Worm (Caenorhabditis elegans): Measurements from ENCODE around the gene ZK105.6.
A peak's percentile ranks its signal among the peaks of the same experiment; 100 is the strongest.

ZK105.6 gene

DNA sequence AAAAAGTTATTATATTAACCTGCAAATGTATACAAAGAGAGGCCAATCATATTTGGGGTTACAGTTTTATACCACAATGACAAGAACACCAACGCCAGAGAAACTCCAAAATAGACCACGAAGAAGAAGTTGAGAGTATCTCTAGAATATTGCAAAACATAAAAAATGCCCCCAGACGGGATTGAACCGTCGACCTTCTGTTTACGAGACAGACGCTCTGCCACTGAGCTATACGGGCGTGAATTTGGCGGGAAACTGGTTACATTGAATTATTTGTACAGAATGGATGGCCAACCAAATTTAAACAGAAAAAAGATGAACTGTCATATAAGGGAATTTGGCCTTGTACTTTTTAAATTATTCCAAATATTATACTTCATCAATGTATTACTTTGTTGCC is 6.6 kb upstream of the ZK105.6 start:
- TF ChIP-seq ceh-43 (GFP tag; optimal IDR thresholded peaks at IDR 0.05), result no peak
- no peak for TF ChIP-seq ces-1 (GFP tag; optimal IDR thresholded peaks at IDR 0.05)
- no peak for TF ChIP-seq cnd-1 (tag; optimal IDR thresholded peaks at IDR 0.05)
- TF ChIP-seq drap-1 (GFP tag; optimal IDR thresholded peaks at IDR 0.05), result peak; percentile 5
- no peak for TF ChIP-seq elt-3 (tag; optimal IDR thresholded peaks at IDR 0.05)
- TF ChIP-seq mab-5 (tag; optimal IDR thresholded peaks at IDR 0.05), result no peak
- peak; percentile 39 for TF ChIP-seq mls-2 (tag; optimal IDR thresholded peaks at IDR 0.05)
- no peak for TF ChIP-seq ceh-39 (tag; optimal IDR thresholded peaks at IDR 0.05)
- TF ChIP-seq sptf-1 (tag; optimal IDR thresholded peaks at IDR 0.05), result peak; percentile 34
- no peak for TF ChIP-seq blmp-1 (tag; optimal IDR thresholded peaks at IDR 0.05)
- TF ChIP-seq snpc-4 (tag; optimal IDR thresholded peaks at IDR 0.05), result no peak
- no peak for TF ChIP-seq unc-39 (tag; optimal IDR thresholded peaks at IDR 0.05)
- no peak for TF ChIP-seq pha-4 (tag; optimal IDR thresholded peaks at IDR 0.05)
- TF ChIP-seq ztf-11 (tag; optimal IDR thresholded peaks at IDR 0.05), result no peak
- TF ChIP-seq tbx-8 (GFP tag; optimal IDR thresholded peaks at IDR 0.05), result no peak
- no peak for TF ChIP-seq unc-120 (tag; optimal IDR thresholded peaks at IDR 0.05; ENCODE audit: poor library complexity, severe bottlenecking)
- TF ChIP-seq nhr-237 (tag; optimal IDR thresholded peaks at IDR 0.05), result no peak
- no peak for TF ChIP-seq lin-32 (GFP tag; optimal IDR thresholded peaks at IDR 0.05)
- TF ChIP-seq lin-13 (tag; optimal IDR thresholded peaks at IDR 0.05), result no peak
- TF ChIP-seq unc-62 (GFP tag; optimal IDR thresholded peaks at IDR 0.05), result no peak
- TF ChIP-seq nhr-28 (tag; optimal IDR thresholded peaks at IDR 0.05), result no peak
- TF ChIP-seq ceh-83 (GFP tag; optimal IDR thresholded peaks at IDR 0.05), result peak; percentile 21
- no peak for TF ChIP-seq nhr-2 (tag; optimal IDR thresholded peaks at IDR 0.05)
- TF ChIP-seq bed-3 (GFP tag; optimal IDR thresholded peaks at IDR 0.05), result no peak
- no peak for TF ChIP-seq nhr-12 (tag; optimal IDR thresholded peaks at IDR 0.05)
- TF ChIP-seq zip-8 (tag; optimal IDR thresholded peaks at IDR 0.05), result no peak
- TF ChIP-seq elt-1 (tag; optimal IDR thresholded peaks at IDR 0.05; ENCODE audit: borderline replicate concordance, insufficient read depth), result no peak
- no peak for TF ChIP-seq nhr-76 (tag; optimal IDR thresholded peaks at IDR 0.05)
- no peak for TF ChIP-seq mep-1 (tag; optimal IDR thresholded peaks at IDR 0.05)

DNA sequence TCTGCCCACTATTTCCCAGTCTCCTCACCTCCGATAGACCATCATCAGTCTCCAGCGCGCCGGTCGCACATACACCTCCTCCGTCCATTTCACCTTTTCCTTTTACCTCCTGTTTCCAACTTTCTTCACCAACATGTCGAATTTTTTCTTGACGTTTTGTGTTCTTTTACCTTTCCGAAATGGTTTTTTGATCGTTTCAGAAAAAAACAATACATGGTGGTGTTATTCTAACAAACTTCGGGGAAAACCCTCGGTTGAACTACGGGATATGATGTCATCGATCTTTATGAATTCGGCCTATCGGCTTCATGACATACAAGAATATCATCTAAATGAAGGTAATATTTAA is 4.8 kb upstream of the ZK105.6 start, which contains the start of gene Y97E10C.1:
Gene Y97E10C.1 (plus strand): TSS at position 201 of the 349 bp plus-strand sequence.
- TF ChIP-seq mls-2 (tag; optimal IDR thresholded peaks at IDR 0.05) (no peak), nhr-12 (tag; optimal IDR thresholded peaks at IDR 0.05) (no peak), unc-62 (GFP tag; optimal IDR thresholded peaks at IDR 0.05) (no peak), flh-1 (GFP tag; optimal IDR thresholded peaks at IDR 0.05) (no peak), nhr-76 (tag; optimal IDR thresholded peaks at IDR 0.05) (no peak), sem-2 (GFP tag; optimal IDR thresholded peaks at IDR 0.05) (no peak)

DNA sequence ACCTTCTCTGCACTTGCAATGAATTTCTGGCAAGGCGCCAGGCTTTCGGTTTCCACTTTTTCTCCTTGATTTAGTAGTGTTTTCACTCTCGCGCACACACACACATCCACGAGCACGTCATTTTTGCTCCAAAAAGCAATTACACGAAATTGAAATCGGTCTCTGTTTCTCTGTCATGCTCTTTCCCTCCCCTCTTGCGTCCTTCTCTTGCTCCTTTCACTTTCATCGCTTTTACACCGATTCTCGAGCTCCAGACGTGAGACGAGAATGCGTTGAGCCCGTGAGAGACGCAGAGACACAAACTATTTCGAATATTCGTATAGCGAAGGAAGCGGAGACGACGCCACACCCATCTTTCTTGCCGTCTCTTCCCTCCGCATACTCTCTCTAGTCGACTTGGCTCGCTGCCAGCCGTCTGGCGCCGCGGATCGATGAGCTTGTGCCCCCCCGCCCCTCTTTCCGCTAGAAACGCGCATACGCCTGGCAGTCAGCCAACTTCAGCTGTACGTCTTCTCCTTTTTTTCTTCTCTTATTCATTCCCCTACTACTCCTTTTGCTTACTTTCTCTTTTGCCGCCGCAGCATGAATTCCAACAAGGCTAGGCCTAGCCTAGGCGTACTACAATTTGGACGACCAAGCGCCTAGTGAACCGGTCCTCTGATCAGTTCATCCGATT is 4.3 kb upstream of the ZK105.6 start:
- TF ChIP-seq elt-3 (tag; optimal IDR thresholded peaks at IDR 0.05) (no peak), lsy-2 (tag; optimal IDR thresholded peaks at IDR 0.05) (peak; percentile 5), blmp-1 (tag; optimal IDR thresholded peaks at IDR 0.05) (peak; percentile 50), cnd-1 (tag; optimal IDR thresholded peaks at IDR 0.05) (no peak), snpc-4 (tag; optimal IDR thresholded peaks at IDR 0.05) (no peak), ces-1 (GFP tag; optimal IDR thresholded peaks at IDR 0.05) (peak; percentile 93), bed-3 (GFP tag; optimal IDR thresholded peaks at IDR 0.05) (no peak), M03D4.4 (tag; optimal IDR thresholded peaks at IDR 0.05) (no peak), unc-62 (GFP tag; optimal IDR thresholded peaks at IDR 0.05) (no peak), pha-4 (tag; optimal IDR thresholded peaks at IDR 0.05) (peak; percentile 16), ceh-43 (GFP tag; optimal IDR thresholded peaks at IDR 0.05) (no peak), nhr-76 (tag; optimal IDR thresholded peaks at IDR 0.05) (no peak), mep-1 (tag; optimal IDR thresholded peaks at IDR 0.05) (no peak), sem-2 (GFP tag; optimal IDR thresholded peaks at IDR 0.05) (no peak), lin-32 (GFP tag; optimal IDR thresholded peaks at IDR 0.05) (no peak), drap-1 (GFP tag; optimal IDR thresholded peaks at IDR 0.05) (no peak), mls-2 (tag; optimal IDR thresholded peaks at IDR 0.05) (peak; percentile 58), ham-2 (GFP tag; optimal IDR thresholded peaks at IDR 0.05) (peak; percentile 64), nhr-12 (tag; optimal IDR thresholded peaks at IDR 0.05) (no peak), tbx-8 (GFP tag; optimal IDR thresholded peaks at IDR 0.05) (no peak), nhr-2 (tag; optimal IDR thresholded peaks at IDR 0.05) (no peak), unc-120 (tag; optimal IDR thresholded peaks at IDR 0.05; ENCODE audit: poor library complexity, severe bottlenecking) (peak; percentile 97), zip-8 (tag; optimal IDR thresholded peaks at IDR 0.05) (no peak), mab-5 (tag; optimal IDR thresholded peaks at IDR 0.05) (peak; percentile 49), sptf-1 (tag; optimal IDR thresholded peaks at IDR 0.05) (peak; percentile 12), ceh-83 (GFP tag; optimal IDR thresholded peaks at IDR 0.05) (no peak), nhr-237 (tag; optimal IDR thresholded peaks at IDR 0.05) (no peak)
